Worm (Caenorhabditis elegans) whole organism, L4 larva: Measurements from ENCODE around the gene Y15E3A.5.
A peak's percentile ranks its signal among the peaks of the same experiment; 100 is the strongest.

Source experiments
- D1046.2 ChIP-seq: fragments of 200-800 bp; sonication (Bioruptor generic); IDR thresholded peaks from 2 replicates; pipeline ENCODE4 v1.3.6; 2022; ENCODE audit warnings: missing genetic modification characterization, missing compliant biosample characterization
- F37D6.2 ChIP-seq: sonication (generic microtip); optimal IDR thresholded peaks from 2 replicates; lab custom pipeline; 2016; ENCODE audit warnings: mild to moderate bottlenecking, missing genetic modification characterization, missing compliant biosample characterization
- T20F7.1 ChIP-seq: fragments of 200-800 bp; sonication (Bioruptor generic); optimal IDR thresholded peaks from 2 replicates; lab custom pipeline; 2018; ENCODE audit warnings: mild to moderate bottlenecking, missing genetic modification characterization, missing compliant biosample characterization
- T26A8.4 ChIP-seq: fragments of 200-800 bp; sonication (Bioruptor generic); IDR thresholded peaks from 2 replicates; pipeline ENCODE4 v1.3.6; 2022; ENCODE audit warnings: missing genetic modification characterization, missing compliant biosample characterization
- Y105C5A.15 ChIP-seq: fragments of 200-800 bp; sonication (Bioruptor generic); IDR thresholded peaks from 2 replicates; pipeline ENCODE4 v1.3.6; 2022; ENCODE audit warnings: missing genetic modification characterization, missing compliant biosample characterization
- Y48G9A.11 ChIP-seq: fragments of 200-800 bp; sonication (Bioruptor generic); IDR thresholded peaks from 2 replicates; pipeline ENCODE4 v1.3.6; 2022; ENCODE audit warnings: missing genetic modification reagents, missing genetic modification characterization, missing compliant biosample characterization
- Y75B8A.6 ChIP-seq: fragments of 200-800 bp; sonication (Bioruptor generic); IDR thresholded peaks from 2 replicates; pipeline ENCODE4 v1.3.6; 2022; ENCODE audit warnings: missing genetic modification reagents, missing genetic modification characterization, missing compliant biosample characterization
- aha-1 ChIP-seq: fragments of 150-350 bp; peaks from one replicate; lab custom pipeline; 2014; ENCODE audit warnings: missing biosample characterization, missing genetic modification characterization
- ceh-20 ChIP-seq: fragments of 200-800 bp; sonication (Bioruptor generic); IDR thresholded peaks from 2 replicates; pipeline ENCODE4 v1.3.6; 2022; ENCODE audit warnings: missing genetic modification reagents, missing genetic modification characterization, missing compliant biosample characterization
- ceh-28 ChIP-seq: fragments of 150-350 bp; optimal IDR thresholded peaks from 2 replicates; lab custom pipeline; 2014; ENCODE audit warnings: missing biosample characterization, missing genetic modification reagents, missing genetic modification characterization
- ceh-32 ChIP-seq: sonication (generic microtip); optimal IDR thresholded peaks from 2 replicates; lab custom pipeline; 2016; ENCODE audit warnings: mild to moderate bottlenecking, missing genetic modification characterization, missing compliant biosample characterization; ENCODE audit not compliant: poor library complexity
- ceh-44 ChIP-seq: fragments of 200-800 bp; sonication (Bioruptor generic); IDR thresholded peaks from 2 replicates; pipeline ENCODE4 v1.3.6; 2022; ENCODE audit warnings: missing genetic modification reagents, missing genetic modification characterization, missing compliant biosample characterization
- cey-2 ChIP-seq: sonication (generic microtip); optimal IDR thresholded peaks from 3 replicates; lab custom pipeline; 2017; ENCODE audit warnings: missing genetic modification characterization, mild to moderate bottlenecking, missing compliant biosample characterization, antibody characterized with exemption, borderline replicate concordance; ENCODE audit not compliant: insufficient read depth
- ctbp-1 ChIP-seq: fragments of 200-800 bp; sonication (Bioruptor generic); IDR thresholded peaks from 2 replicates; pipeline ENCODE4 v1.3.6; 2022; ENCODE audit warnings: missing genetic modification reagents, missing genetic modification characterization, missing compliant biosample characterization
- daf-19 ChIP-seq: fragments of 200-800 bp; sonication (Bioruptor generic); conservative IDR thresholded peaks from 2 replicates; pipeline ENCODE4 v1.3.6; 2022; ENCODE audit warnings: missing genetic modification characterization, missing compliant biosample characterization
- dmd-6 ChIP-seq: fragments of 200-800 bp; sonication (Bioruptor generic); IDR thresholded peaks from 2 replicates; pipeline ENCODE4 v1.3.6; 2022; ENCODE audit warnings: missing genetic modification reagents, missing genetic modification characterization, missing compliant biosample characterization
- dpl-1 ChIP-seq: fragments of 150-350 bp; optimal IDR thresholded peaks from 2 replicates; lab custom pipeline; 2014; ENCODE audit warnings: missing biosample characterization, missing genetic modification reagents, missing genetic modification characterization
- duxl-1 ChIP-seq: sonication (generic microtip); optimal IDR thresholded peaks from 2 replicates; lab custom pipeline; 2016; ENCODE audit warnings: mild to moderate bottlenecking, missing genetic modification characterization, moderate library complexity, missing compliant biosample characterization; ENCODE audit not compliant: poor library complexity
- egl-43 ChIP-seq: fragments of 200-800 bp; sonication (Bioruptor generic); IDR thresholded peaks from 2 replicates; pipeline ENCODE4 v1.3.6; 2022; ENCODE audit warnings: missing genetic modification reagents, missing genetic modification characterization, missing compliant biosample characterization
- fos-1 ChIP-seq: fragments of 150-350 bp; optimal IDR thresholded peaks from 2 replicates; lab custom pipeline; 2014; ENCODE audit warnings: missing biosample characterization, missing genetic modification characterization
- hif-1 ChIP-seq, 2 experiments: sonication (generic microtip); optimal IDR thresholded peaks; 2 replicates each; lab custom pipeline; 2016 to 2017; ENCODE audit warnings: missing compliant biosample characterization in 2 of 2, missing genetic modification characterization in 2 of 2, missing genetic modification reagents in 2 of 2, missing genotype in 2 of 2, mild to moderate bottlenecking in 1 of 2
- hlh-11 ChIP-seq: fragments of 200-800 bp; sonication (Bioruptor generic); optimal IDR thresholded peaks from 2 replicates; lab custom pipeline; 2018; ENCODE audit warnings: mild to moderate bottlenecking, missing genetic modification characterization, missing compliant biosample characterization
- hlh-30 ChIP-seq: sonication (generic microtip); optimal IDR thresholded peaks from 2 replicates; lab custom pipeline; 2017; ENCODE audit warnings: antibody characterized with exemption, mild to moderate bottlenecking, missing genetic modification characterization, missing compliant biosample characterization; ENCODE audit not compliant: insufficient read depth
- jun-1 ChIP-seq: fragments of 150-350 bp; optimal IDR thresholded peaks from 2 replicates; lab custom pipeline; 2014; ENCODE audit warnings: missing biosample characterization, missing genetic modification reagents, missing genetic modification characterization
- lin-13 ChIP-seq: fragments of 150-350 bp; optimal IDR thresholded peaks from 2 replicates; lab custom pipeline; 2014; ENCODE audit warnings: missing biosample characterization, missing genetic modification reagents, missing genetic modification characterization
- lir-3 ChIP-seq: sonication (generic microtip); optimal IDR thresholded peaks from 2 replicates; lab custom pipeline; 2016; ENCODE audit warnings: mild to moderate bottlenecking, missing genetic modification characterization, missing compliant biosample characterization
- lsy-2 ChIP-seq, 2 experiments: fragments of 150-350 bp in 1 of 2; sonication (generic microtip) in 1 of 2; optimal IDR thresholded peaks; 2 replicates each; lab custom pipeline; 2014 to 2017; ENCODE audit warnings: missing biosample characterization in 2 of 2, missing genetic modification characterization in 2 of 2
- madf-9 ChIP-seq: fragments of 200-800 bp; sonication (Bioruptor generic); conservative IDR thresholded peaks from 2 replicates; pipeline ENCODE4 v1.3.6; 2022; ENCODE audit warnings: missing genetic modification reagents, missing genetic modification characterization, missing compliant biosample characterization
- mdl-1 ChIP-seq, 2 experiments: fragments of 150-350 bp in 1 of 2; sonication (generic microtip) in 1 of 2; optimal IDR thresholded peaks; 2 replicates each; lab custom pipeline; 2014 to 2017; ENCODE audit warnings: missing biosample characterization in 2 of 2, missing genetic modification characterization in 2 of 2
- mep-1 ChIP-seq: fragments of 150-350 bp; sonication (generic microtip); optimal IDR thresholded peaks from 3 replicates; lab custom pipeline; 2014; ENCODE audit warnings: missing biosample characterization, missing genetic modification characterization
- mxl-2 ChIP-seq: fragments of 200-800 bp; sonication (Bioruptor generic); conservative IDR thresholded peaks from 2 replicates; pipeline ENCODE4 v1.3.6; 2022; ENCODE audit warnings: missing genetic modification reagents, missing genetic modification characterization, missing compliant biosample characterization
- mxl-3 ChIP-seq: fragments of 200-800 bp; sonication (Bioruptor generic); optimal IDR thresholded peaks from 2 replicates; lab custom pipeline; 2018; ENCODE audit warnings: mild to moderate bottlenecking, missing genetic modification characterization, missing compliant biosample characterization
- nhr-11 ChIP-seq: fragments of 150-350 bp; optimal IDR thresholded peaks from 2 replicates; lab custom pipeline; 2014; ENCODE audit warnings: missing biosample characterization, missing genetic modification characterization
- nhr-28 ChIP-seq: fragments of 150-350 bp; optimal IDR thresholded peaks from 2 replicates; lab custom pipeline; 2014; ENCODE audit warnings: missing biosample characterization, missing genetic modification characterization
- nhr-48 ChIP-seq: sonication (generic microtip); optimal IDR thresholded peaks from 2 replicates; lab custom pipeline; 2016; ENCODE audit warnings: mild to moderate bottlenecking, missing genetic modification characterization, missing compliant biosample characterization
- nhr-6 ChIP-seq: fragments of 150-350 bp; optimal IDR thresholded peaks from 2 replicates; lab custom pipeline; 2014; ENCODE audit warnings: missing biosample characterization, missing genetic modification characterization
- nhr-77 ChIP-seq: fragments of 150-350 bp; optimal IDR thresholded peaks from 2 replicates; lab custom pipeline; 2014; ENCODE audit warnings: missing biosample characterization, missing genetic modification characterization
- spr-1 ChIP-seq: sonication (generic microtip); optimal IDR thresholded peaks from 2 replicates; lab custom pipeline; 2016; ENCODE audit warnings: mild to moderate bottlenecking, missing genetic modification characterization, missing compliant biosample characterization
- zip-11 ChIP-seq: fragments of 200-800 bp; sonication (Bioruptor generic); IDR thresholded peaks from 2 replicates; pipeline ENCODE4 v1.3.6; 2022; ENCODE audit warnings: missing genetic modification characterization, missing compliant biosample characterization

The Y15E3A.5 gene

DNA sequence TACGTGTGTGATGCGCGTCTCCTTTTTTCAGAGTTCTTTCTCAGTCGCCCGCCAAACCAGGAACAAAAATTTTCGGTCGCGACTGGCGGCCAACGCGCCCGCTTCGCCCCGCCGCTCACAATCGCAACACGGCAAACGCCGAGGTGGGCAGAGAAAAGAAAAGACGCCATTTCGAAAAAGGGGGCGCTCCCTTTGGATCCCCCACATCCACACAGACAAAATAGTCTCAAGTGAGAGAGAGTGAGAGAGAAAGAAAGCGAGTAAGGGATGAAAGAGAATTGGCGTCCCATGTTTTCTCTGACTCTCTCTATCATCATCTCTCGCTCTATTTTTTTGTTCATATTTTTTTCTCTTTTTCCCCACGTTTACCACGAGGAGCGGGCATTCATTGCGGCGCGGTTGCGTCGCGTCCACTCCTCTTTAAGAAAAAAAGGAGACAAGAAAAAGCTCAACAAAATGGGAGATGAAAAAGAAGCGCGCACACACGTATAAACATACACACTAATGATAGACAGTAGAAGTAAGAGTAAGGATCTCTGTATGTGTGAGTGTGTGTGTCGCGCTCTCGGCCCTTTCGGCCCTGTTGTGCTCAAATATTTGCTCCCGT lies 13.6 kb downstream of the Y15E3A.5 start (continued):
- TF ChIP-seq mdl-1 (tag; optimal IDR thresholded peaks at IDR 0.05; lab: Kevin White, UChicago) (peak; percentile 89 to 98), spr-1 (tag; lab: Kevin White, UChicago) (peak; percentile 77), nhr-48 (peak; percentile 92), ceh-20 (GFP tag; lab: Robert Waterston, UW) (peak; percentile 90), hlh-30 (tag; lab: Kevin White, UChicago) (peak; percentile 96), T26A8.4 (GFP tag; lab: Robert Waterston, UW) (peak; percentile 72; the same call in 1 of the 2 replicates), egl-43 (GFP tag; lab: Robert Waterston, UW) (peak; percentile 82), fos-1 (tag; lab: Kevin White, UChicago) (no peak), hlh-11 (tag; lab: Kevin White, UChicago) (peak; percentile 95), jun-1 (peak; percentile 49), nhr-77 (tag; lab: Kevin White, UChicago) (peak; percentile 83), lin-13 (peak; percentile 15), nhr-11 (tag; lab: Kevin White, UChicago) (peak; percentile 70), Y48G9A.11 (GFP tag; lab: Robert Waterston, UW) (no peak), ceh-32 (tag; lab: Kevin White, UChicago) (peak; percentile 58), duxl-1 (tag; lab: Kevin White, UChicago) (peak; percentile 35), Y75B8A.6 (GFP tag; lab: Robert Waterston, UW) (no peak), madf-9 (peak; percentile 51), nhr-28 (tag; lab: Kevin White, UChicago) (peak; percentile 82), nhr-6 (tag; lab: Kevin White, UChicago) (peak; percentile 30), hif-1 (tag; optimal IDR thresholded peaks at IDR 0.05; lab: Kevin White, UChicago) (peak; percentile 48 to 94), dmd-6 (peak; percentile 82), aha-1 (tag; lab: Kevin White, UChicago) (peak; percentile 99), T20F7.1 (GFP tag; lab: Kevin White, UChicago) (peak; percentile 75), ceh-44 (no peak), mxl-3 (GFP tag; lab: Kevin White, UChicago) (peak; percentile 93), Y105C5A.15 (no peak), ctbp-1 (GFP tag; lab: Robert Waterston, UW) (peak; percentile 91), mxl-2 (0 out of 2 replicates have a peak, but pooled peaks have one; percentile 4), zip-11 (no peak), F37D6.2 (peak; percentile 88), lir-3 (peak; percentile 54), D1046.2 (GFP tag; lab: Robert Waterston, UW) (no peak)

- TF ChIP-seq aha-1 (tag; lab: Kevin White, UChicago) (peak; percentile 53), egl-43 (GFP tag; lab: Robert Waterston, UW) (0 out of 2 replicates have a peak, but pooled peaks have one; percentile 4), lir-3 (no peak), dpl-1 (no peak), ceh-28 (tag; lab: Kevin White, UChicago) (peak; percentile 10)
These were observed 14.6 kb downstream of the Y15E3A.5 start, which contains the start of gene nfki-1 for ce11 chrX:15354938-15355337. Gene nfki-1, plus strand, starts transcription at chrX:15355238.

DNA sequence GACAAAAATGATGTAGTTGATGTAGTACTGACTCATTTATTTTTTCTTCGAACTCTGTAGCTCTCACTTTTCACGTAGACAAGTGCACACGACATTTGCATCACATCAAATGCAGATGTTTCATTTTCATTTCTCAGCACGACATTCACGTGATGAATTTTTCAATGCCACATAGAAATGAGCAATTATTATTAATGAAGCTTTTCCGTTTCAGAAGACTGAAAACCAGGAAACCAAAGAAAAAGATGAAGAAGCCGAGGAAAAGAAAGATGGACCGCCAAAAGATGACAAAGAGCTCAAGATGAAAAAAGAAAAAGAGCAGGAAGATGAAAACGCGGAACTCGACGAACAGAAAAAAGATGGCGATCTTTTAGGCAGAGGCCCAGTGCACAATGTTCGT lies 15.2 kb downstream of the Y15E3A.5 start:
- TF ChIP-seq daf-19 (GFP tag; lab: Robert Waterston, UW) (no peak), hif-1 (tag; optimal IDR thresholded peaks at IDR 0.05; lab: Kevin White, UChicago) (peak in 1 of 2 experiments; percentile 50), hlh-30 (tag; lab: Kevin White, UChicago) (peak; percentile 35), cey-2 (no peak), lsy-2 (tag; optimal IDR thresholded peaks at IDR 0.05; lab: Kevin White, UChicago) (peak in 1 of 2 experiments; percentile 63), mep-1 (peak; percentile 40)
